Worm (Caenorhabditis elegans) whole organism, L1 larva: ENCODE data around the gene kin-19.

ENCODE experiments used
- C16A3.4 ChIP-seq: fragments of 150-350 bp; optimal IDR thresholded peaks from 2 replicates; lab custom pipeline; 2014; ENCODE audit warnings: missing biosample characterization, missing genetic modification characterization
- C34B4.2 ChIP-seq: sonication (generic microtip); optimal IDR thresholded peaks from 2 replicates; lab custom pipeline; 2017; ENCODE audit warnings: mild to moderate bottlenecking, missing genetic modification characterization, missing compliant biosample characterization
- F16B12.6 ChIP-seq: fragments of 150-350 bp; optimal IDR thresholded peaks from 2 replicates; lab custom pipeline; 2014; ENCODE audit warnings: missing biosample characterization, missing genetic modification characterization
- Y116A8C.19 ChIP-seq: sonication (generic microtip); optimal IDR thresholded peaks from 2 replicates; lab custom pipeline; 2016; ENCODE audit warnings: missing compliant biosample characterization, missing genetic modification characterization, borderline replicate concordance
- aha-1 ChIP-seq: fragments of 150-350 bp; optimal IDR thresholded peaks from 2 replicates; lab custom pipeline; 2014; ENCODE audit warnings: missing biosample characterization, missing genetic modification characterization
- ama-1 ChIP-seq: fragments of 150-350 bp; optimal IDR thresholded peaks from 2 replicates; lab custom pipeline; 2014
- blmp-1 ChIP-seq: fragments of 150-350 bp; optimal IDR thresholded peaks from 2 replicates; lab custom pipeline; 2014; ENCODE audit warnings: missing biosample characterization, missing genetic modification characterization
- ceh-8 ChIP-seq: fragments of 200-800 bp; sonication (Bioruptor generic); optimal IDR thresholded peaks from 2 replicates; lab custom pipeline; 2018; ENCODE audit warnings: mild to moderate bottlenecking, missing genetic modification characterization, moderate library complexity, missing compliant biosample characterization
- ceh-90 ChIP-seq: sonication (generic microtip); optimal IDR thresholded peaks from 2 replicates; lab custom pipeline; 2016; ENCODE audit warnings: missing genetic modification characterization, missing compliant biosample characterization
- ces-1 ChIP-seq: fragments of 150-350 bp; optimal IDR thresholded peaks from 2 replicates; lab custom pipeline; 2014; ENCODE audit warnings: missing biosample characterization, missing genetic modification reagents, missing genetic modification characterization
- dpl-1 ChIP-seq, 3 experiments: fragments of 150-350 bp in 2 of 3; sonication (generic microtip) in 1 of 3; optimal IDR thresholded peaks; 2 replicates each; lab custom pipeline; 2014 to 2017; ENCODE audit warnings: missing biosample characterization in 3 of 3, missing genetic modification characterization in 3 of 3, missing genetic modification reagents in 3 of 3
- efl-1 ChIP-seq, 4 experiments: fragments of 150-350 bp; optimal IDR thresholded peaks in 3 of 4; peaks in 1 of 4; 1 replicate in 1 of 4; 2 replicates in 3 of 4; lab custom pipeline; 2014; ENCODE audit warnings: missing biosample characterization in 2 of 4, missing genetic modification characterization in 2 of 4, missing genetic modification reagents in 2 of 4
- efl-3 ChIP-seq: fragments of 200-800 bp; sonication (Bioruptor generic); optimal IDR thresholded peaks from 2 replicates; lab custom pipeline; 2018; ENCODE audit warnings: mild to moderate bottlenecking, missing genetic modification characterization, missing compliant biosample characterization
- elt-2 ChIP-seq: sonication (generic microtip); optimal IDR thresholded peaks from 2 replicates; lab custom pipeline; 2016; ENCODE audit warnings: missing genetic modification characterization, mild to moderate bottlenecking, inconsistent platforms, missing compliant biosample characterization, missing genetic modification reagents
- elt-3 ChIP-seq, 6 experiments: fragments of 150-350 bp in 1 of 6; sonication (generic microtip); optimal IDR thresholded peaks; 2 replicates each; lab custom pipeline; 2017 to 2018; ENCODE audit warnings: missing biosample characterization in 6 of 6, missing genetic modification characterization in 6 of 6, inconsistent platforms in 1 of 6
- fkh-10 ChIP-seq: sonication (generic microtip); optimal IDR thresholded peaks from 2 replicates; lab custom pipeline; 2017; ENCODE audit warnings: missing biosample characterization, missing genetic modification reagents, missing genetic modification characterization
- fkh-8 ChIP-seq: sonication (generic microtip); optimal IDR thresholded peaks from 2 replicates; lab custom pipeline; 2016; ENCODE audit warnings: mild to moderate bottlenecking, missing genetic modification characterization, missing compliant biosample characterization
- irx-1 ChIP-seq: sonication (generic microtip); optimal IDR thresholded peaks from 2 replicates; lab custom pipeline; 2016; ENCODE audit warnings: missing genetic modification characterization, missing compliant biosample characterization
- jun-1 ChIP-seq: fragments of 150-350 bp; optimal IDR thresholded peaks from 2 replicates; lab custom pipeline; 2014; ENCODE audit warnings: missing biosample characterization, missing genetic modification reagents, missing genetic modification characterization
- lin-13 ChIP-seq: fragments of 150-350 bp; optimal IDR thresholded peaks from 2 replicates; lab custom pipeline; 2014; ENCODE audit warnings: missing biosample characterization, missing genetic modification reagents, missing genetic modification characterization
- lin-14 ChIP-seq: fragments of 200-800 bp; sonication (Bioruptor generic); optimal IDR thresholded peaks from 2 replicates; lab custom pipeline; 2018; ENCODE audit warnings: mild to moderate bottlenecking, missing genetic modification characterization, moderate library complexity, missing compliant biosample characterization
- lin-35 ChIP-seq, 2 experiments: fragments of 150-350 bp; optimal IDR thresholded peaks; 2 replicates each; lab custom pipeline; 2014; ENCODE audit warnings: missing biosample characterization in 2 of 2, missing genetic modification characterization in 2 of 2, missing genetic modification reagents in 2 of 2
- mab-9 ChIP-seq: fragments of 200-800 bp; sonication (Bioruptor generic); IDR thresholded peaks from 2 replicates; pipeline ENCODE4 v1.3.6; 2022; ENCODE audit warnings: missing genetic modification reagents, missing genetic modification characterization, missing compliant biosample characterization
- mdl-1 ChIP-seq, 2 experiments: fragments of 150-350 bp; optimal IDR thresholded peaks; 2 replicates each; lab custom pipeline; 2014 to 2017; ENCODE audit warnings: missing biosample characterization in 2 of 2, missing genetic modification characterization in 2 of 2, inconsistent platforms in 1 of 2
- mef-2 ChIP-seq: fragments of 150-350 bp; optimal IDR thresholded peaks from 2 replicates; lab custom pipeline; 2014; ENCODE audit warnings: missing biosample characterization, missing genetic modification characterization
- mep-1 ChIP-seq: fragments of 150-350 bp; optimal IDR thresholded peaks from 2 replicates; lab custom pipeline; 2014; ENCODE audit warnings: missing biosample characterization, missing genetic modification characterization
- nhr-11 ChIP-seq: fragments of 150-350 bp; optimal IDR thresholded peaks from 2 replicates; lab custom pipeline; 2014; ENCODE audit warnings: missing biosample characterization, missing genetic modification characterization
- nhr-20 ChIP-seq: sonication (generic microtip); optimal IDR thresholded peaks from 2 replicates; lab custom pipeline; 2016; ENCODE audit warnings: mild to moderate bottlenecking, missing genetic modification characterization, missing compliant biosample characterization
- nhr-71 ChIP-seq: sonication (generic microtip); optimal IDR thresholded peaks from 2 replicates; lab custom pipeline; 2016; ENCODE audit warnings: mild to moderate bottlenecking, missing genetic modification characterization, moderate library complexity, missing compliant biosample characterization
- nhr-76 ChIP-seq: sonication (generic microtip); optimal IDR thresholded peaks from 2 replicates; lab custom pipeline; 2017; ENCODE audit warnings: missing biosample characterization, missing genetic modification characterization
- pax-3 ChIP-seq: fragments of 200-800 bp; sonication (Bioruptor generic); optimal IDR thresholded peaks from 2 replicates; lab custom pipeline; 2018; ENCODE audit warnings: mild to moderate bottlenecking, missing genetic modification characterization, moderate library complexity, missing compliant biosample characterization
- pqm-1 ChIP-seq: sonication (generic microtip); optimal IDR thresholded peaks from 3 replicates; lab custom pipeline; 2017; ENCODE audit warnings: missing biosample characterization, missing genetic modification characterization
- skn-1 ChIP-seq: fragments of 150-350 bp; optimal IDR thresholded peaks from 2 replicates; lab custom pipeline; 2014; ENCODE audit warnings: missing biosample characterization, missing genetic modification characterization
- snu-23 ChIP-seq: sonication (generic microtip); optimal IDR thresholded peaks from 2 replicates; lab custom pipeline; 2016; ENCODE audit warnings: missing genetic modification characterization, missing compliant biosample characterization
- tbx-2 ChIP-seq: sonication (generic microtip); optimal IDR thresholded peaks from 2 replicates; lab custom pipeline; 2016; ENCODE audit warnings: missing genetic modification characterization, missing compliant biosample characterization
- tlp-1 ChIP-seq: fragments of 150-350 bp; optimal IDR thresholded peaks from 2 replicates; lab custom pipeline; 2014; ENCODE audit warnings: missing biosample characterization, missing genetic modification characterization
- unc-30 ChIP-seq: sonication (generic microtip); optimal IDR thresholded peaks from 2 replicates; lab custom pipeline; 2017; ENCODE audit warnings: missing biosample characterization, missing genetic modification characterization
- unc-62 ChIP-seq: fragments of 150-350 bp; optimal IDR thresholded peaks from 2 replicates; lab custom pipeline; 2014; ENCODE audit warnings: missing biosample characterization, missing genetic modification reagents, missing genetic modification characterization
- unc-86 ChIP-seq: sonication (generic microtip); optimal IDR thresholded peaks from 2 replicates; lab custom pipeline; 2016; ENCODE audit warnings: missing genetic modification characterization, missing compliant biosample characterization
- unc-98 ChIP-seq: fragments of 200-800 bp; sonication (Bioruptor generic); IDR thresholded peaks from 2 replicates; pipeline ENCODE4 v1.3.6; 2022; ENCODE audit warnings: missing genetic modification characterization, missing compliant biosample characterization
- vab-15 ChIP-seq: sonication (generic microtip); optimal IDR thresholded peaks from 2 replicates; lab custom pipeline; 2017; ENCODE audit warnings: missing genotype, mild to moderate bottlenecking, missing genetic modification characterization, missing compliant biosample characterization
- xbp-1 ChIP-seq: sonication (generic microtip); optimal IDR thresholded peaks from 2 replicates; lab custom pipeline; 2016; ENCODE audit warnings: missing genetic modification characterization, missing compliant biosample characterization
- zip-4 ChIP-seq: fragments of 200-800 bp; sonication (Bioruptor generic); optimal IDR thresholded peaks from 2 replicates; lab custom pipeline; 2018; ENCODE audit warnings: mild to moderate bottlenecking, missing genetic modification characterization, moderate library complexity, missing compliant biosample characterization
- ztf-11 ChIP-seq, 2 experiments: sonication (generic microtip); optimal IDR thresholded peaks; 2 replicates each; lab custom pipeline; 2016 to 2017; ENCODE audit warnings: missing genetic modification characterization in 2 of 2, missing biosample characterization in 1 of 2, missing compliant biosample characterization in 1 of 2
- ztf-4 ChIP-seq: fragments of 150-350 bp; optimal IDR thresholded peaks from 2 replicates; lab custom pipeline; 2014; ENCODE audit warnings: missing biosample characterization, missing genetic modification characterization

Gene kin-19

ce11 chrIII:4039775-4040174, 46.7 kb downstream of the kin-19 start:
- TF ChIP-seq zip-4 (GFP tag; lab: Kevin White, UChicago): no peak
- no peak for TF ChIP-seq unc-98
- TF ChIP-seq lin-35 (GFP tag; optimal IDR thresholded peaks at IDR 0.05; lab: Kevin White, UChicago): peak in 1 of 2 experiments; percentile 32
- TF ChIP-seq snu-23: no peak
- no peak for TF ChIP-seq ztf-4 (tag; lab: Kevin White, UChicago)
- TF ChIP-seq elt-2: peak; percentile 54
- peak; percentile 68 for TF ChIP-seq pqm-1 (tag; lab: Kevin White, UChicago)
- no peak for TF ChIP-seq xbp-1 (tag; lab: Kevin White, UChicago)
- TF ChIP-seq ces-1 (GFP tag; lab: Kevin White, UChicago): no peak
- no peak for TF ChIP-seq mab-9 (GFP tag; lab: Robert Waterston, UW)
- TF ChIP-seq skn-1 (tag; lab: Kevin White, UChicago): no peak

ce11 chrIII:4037332-4037731, 49.1 kb downstream of the kin-19 start:
- TF ChIP-seq ceh-90 (tag; lab: Kevin White, UChicago): no peak
- peak in 1 of 2 experiments; percentile 47 for TF ChIP-seq ztf-11 (tag; optimal IDR thresholded peaks at IDR 0.05; lab: Kevin White, UChicago)
- no peak for TF ChIP-seq efl-1 (optimal IDR thresholded peaks at IDR 0.05; lab: Kevin White, UChicago)
- TF ChIP-seq efl-1 (GFP tag; optimal IDR thresholded peaks at IDR 0.05 in 1 of 2; lab: Kevin White, UChicago): peak in 1 of 2 experiments; percentile 76
- TF ChIP-seq C16A3.4 (tag; lab: Kevin White, UChicago): no peak
- TF ChIP-seq aha-1 (tag; lab: Kevin White, UChicago): no peak
- TF ChIP-seq fkh-10 (GFP tag; lab: Kevin White, UChicago): no peak
- TF ChIP-seq mep-1 (tag; lab: Kevin White, UChicago): no peak
- peak; percentile 66 for TF ChIP-seq lin-14 (GFP tag; lab: Kevin White, UChicago)

ce11 chrIII:4036740-4037139, 49.7 kb downstream of the kin-19 start, which contains the start of gene hum-5:
TSS of gene hum-5 (minus strand) at chrIII:4036840.
- TF ChIP-seq tlp-1 (no peak), unc-30 (tag; lab: Kevin White, UChicago) (no peak), dpl-1 (GFP tag; optimal IDR thresholded peaks at IDR 0.05; lab: Kevin White, UChicago) (no peak), irx-1 (tag; lab: Kevin White, UChicago) (no peak), nhr-11 (tag; lab: Kevin White, UChicago) (no peak), ama-1 (lab: Kevin White, UChicago) (no peak), nhr-76 (tag; lab: Kevin White, UChicago) (no peak), blmp-1 (tag; lab: Kevin White, UChicago) (no peak), vab-15 (tag; lab: Kevin White, UChicago) (no peak), unc-98 (no peak)

- no peak for TF ChIP-seq ztf-11 (tag; optimal IDR thresholded peaks at IDR 0.05; lab: Kevin White, UChicago)
- peak; percentile 18 for TF ChIP-seq nhr-71 (tag; lab: Kevin White, UChicago)
- TF ChIP-seq C16A3.4 (tag; lab: Kevin White, UChicago): no peak
- no peak for TF ChIP-seq mef-2 (tag; lab: Kevin White, UChicago)
- TF ChIP-seq unc-86 (tag; lab: Kevin White, UChicago): no peak
- no peak for TF ChIP-seq pax-3
- TF ChIP-seq fkh-8 (tag; lab: Kevin White, UChicago): no peak
- no peak for TF ChIP-seq efl-1 (optimal IDR thresholded peaks at IDR 0.05; lab: Kevin White, UChicago)
- TF ChIP-seq efl-1 (GFP tag; optimal IDR thresholded peaks at IDR 0.05 in 1 of 2; lab: Kevin White, UChicago): no peak
- no peak for TF ChIP-seq mdl-1 (tag; optimal IDR thresholded peaks at IDR 0.05; lab: Kevin White, UChicago)
- TF ChIP-seq dpl-1 (GFP tag; optimal IDR thresholded peaks at IDR 0.05; lab: Kevin White, UChicago): no peak
- TF ChIP-seq nhr-76 (tag; lab: Kevin White, UChicago): no peak
- peak; percentile 34 for TF ChIP-seq zip-4 (GFP tag; lab: Kevin White, UChicago)
- no peak for TF ChIP-seq xbp-1 (tag; lab: Kevin White, UChicago)
- no peak for TF ChIP-seq elt-3 (tag; optimal IDR thresholded peaks at IDR 0.05; lab: Kevin White, UChicago)
- TF ChIP-seq nhr-20 (tag; lab: Kevin White, UChicago): no peak
- TF ChIP-seq Y116A8C.19: no peak
- no peak for TF ChIP-seq tbx-2 (tag; lab: Kevin White, UChicago)
- no peak for TF ChIP-seq jun-1 (tag; lab: Kevin White, UChicago)
- TF ChIP-seq skn-1 (tag; lab: Kevin White, UChicago): peak; percentile 44
- TF ChIP-seq unc-62 (GFP tag; lab: Kevin White, UChicago): no peak
- peak; percentile 1 for TF ChIP-seq blmp-1 (tag; lab: Kevin White, UChicago)
- TF ChIP-seq C34B4.2 (tag; lab: Kevin White, UChicago): no peak
- TF ChIP-seq lin-14 (GFP tag; lab: Kevin White, UChicago): peak; percentile 62
- no peak for TF ChIP-seq efl-3 (GFP tag; lab: Kevin White, UChicago)
- no peak for TF ChIP-seq nhr-11 (tag; lab: Kevin White, UChicago)
- TF ChIP-seq ceh-8 (GFP tag; lab: Kevin White, UChicago): no peak
- no peak for TF ChIP-seq lin-13 (GFP tag; lab: Kevin White, UChicago)
- no peak for TF ChIP-seq F16B12.6 (tag; lab: Kevin White, UChicago)
- TF ChIP-seq ama-1 (lab: Kevin White, UChicago): no peak
These were observed 51.5 kb downstream of the kin-19 start for ce11 chrIII:4034984-4035383.
